Worm (Caenorhabditis elegans) whole organism, L4 larva: ENCODE results near the gene hum-2.

Experiments used
- D1046.2 ChIP-seq: fragments of 200-800 bp; sonication (Bioruptor generic); IDR thresholded peaks from 2 replicates; pipeline ENCODE4 v1.3.6; 2022; ENCODE audit warnings: missing genetic modification characterization, missing compliant biosample characterization
- F37D6.2 ChIP-seq: sonication (generic microtip); optimal IDR thresholded peaks from 2 replicates; lab custom pipeline; 2016; ENCODE audit warnings: mild to moderate bottlenecking, missing genetic modification characterization, missing compliant biosample characterization
- F44E2.7 ChIP-seq: fragments of 200-800 bp; sonication (Bioruptor generic); IDR thresholded peaks from 2 replicates; pipeline ENCODE4 v2.1.2; 2022; ENCODE audit warnings: missing genetic modification characterization, missing compliant biosample characterization
- T26A8.4 ChIP-seq: fragments of 200-800 bp; sonication (Bioruptor generic); IDR thresholded peaks from 2 replicates; pipeline ENCODE4 v1.3.6; 2022; ENCODE audit warnings: missing genetic modification characterization, missing compliant biosample characterization
- Y48G9A.11 ChIP-seq: fragments of 200-800 bp; sonication (Bioruptor generic); IDR thresholded peaks from 2 replicates; pipeline ENCODE4 v1.3.6; 2022; ENCODE audit warnings: missing genetic modification reagents, missing genetic modification characterization, missing compliant biosample characterization
- Y5F2A.4 ChIP-seq: fragments of 200-800 bp; sonication (Bioruptor generic); optimal IDR thresholded peaks from 2 replicates; lab custom pipeline; 2018; ENCODE audit warnings: mild to moderate bottlenecking, missing genetic modification characterization, missing compliant biosample characterization
- ZK337.2 ChIP-seq: fragments of 200-800 bp; sonication (Bioruptor generic); IDR thresholded peaks from 2 replicates; pipeline ENCODE4 v1.3.6; 2022; ENCODE audit warnings: missing genetic modification reagents, missing genetic modification characterization, missing compliant biosample characterization
- ZK546.5 ChIP-seq, 2 experiments: sonication (generic microtip); optimal IDR thresholded peaks; 2 replicates each; lab custom pipeline; 2017; ENCODE audit warnings: missing biosample characterization in 2 of 2, missing genetic modification characterization in 2 of 2
- aha-1 ChIP-seq: fragments of 150-350 bp; peaks from one replicate; lab custom pipeline; 2014; ENCODE audit warnings: missing biosample characterization, missing genetic modification characterization
- aly-2 ChIP-seq: sonication (generic microtip); optimal IDR thresholded peaks from 2 replicates; lab custom pipeline; 2018; ENCODE audit warnings: missing biosample characterization, missing genetic modification characterization
- ama-1 ChIP-seq: fragments of 150-350 bp; optimal IDR thresholded peaks from 2 replicates; lab custom pipeline; 2014; ENCODE audit warnings: inconsistent platforms, mixed read lengths
- arid-1 ChIP-seq: fragments of 200-800 bp; sonication (Bioruptor generic); conservative IDR thresholded peaks from 2 replicates; pipeline ENCODE4 v1.3.6; 2022; ENCODE audit warnings: missing genetic modification reagents, missing genetic modification characterization, missing compliant biosample characterization
- ceh-20 ChIP-seq: fragments of 200-800 bp; sonication (Bioruptor generic); IDR thresholded peaks from 2 replicates; pipeline ENCODE4 v1.3.6; 2022; ENCODE audit warnings: missing genetic modification reagents, missing genetic modification characterization, missing compliant biosample characterization
- ceh-82 ChIP-seq: sonication (generic microtip); optimal IDR thresholded peaks from 2 replicates; lab custom pipeline; 2017; ENCODE audit warnings: missing biosample characterization, missing genetic modification characterization
- ctbp-1 ChIP-seq: fragments of 200-800 bp; sonication (Bioruptor generic); IDR thresholded peaks from 2 replicates; pipeline ENCODE4 v1.3.6; 2022; ENCODE audit warnings: missing genetic modification reagents, missing genetic modification characterization, missing compliant biosample characterization
- daf-16 ChIP-seq, 3 experiments: sonication (generic microtip); optimal IDR thresholded peaks; 2 replicates each; lab custom pipeline; 2016 to 2017; ENCODE audit warnings: missing genetic modification characterization in 3 of 3, missing genetic modification reagents in 3 of 3, mild to moderate bottlenecking in 2 of 3, missing compliant biosample characterization in 2 of 3, missing biosample characterization in 1 of 3, moderate library complexity in 1 of 3
- daf-19 ChIP-seq: fragments of 200-800 bp; sonication (Bioruptor generic); conservative IDR thresholded peaks from 2 replicates; pipeline ENCODE4 v1.3.6; 2022; ENCODE audit warnings: missing genetic modification characterization, missing compliant biosample characterization
- dmd-8 ChIP-seq: fragments of 200-800 bp; sonication (Bioruptor generic); IDR thresholded peaks from 2 replicates; pipeline ENCODE4 v1.3.6; 2022; ENCODE audit warnings: missing genetic modification characterization, missing compliant biosample characterization
- dmd-9 ChIP-seq: fragments of 200-800 bp; sonication (Bioruptor generic); IDR thresholded peaks from 2 replicates; pipeline ENCODE4 v1.3.6; 2022; ENCODE audit warnings: missing genetic modification reagents, missing genetic modification characterization, missing compliant biosample characterization
- egl-43 ChIP-seq: fragments of 200-800 bp; sonication (Bioruptor generic); IDR thresholded peaks from 2 replicates; pipeline ENCODE4 v1.3.6; 2022; ENCODE audit warnings: missing genetic modification reagents, missing genetic modification characterization, missing compliant biosample characterization
- fkh-10 ChIP-seq: fragments of 150-350 bp; optimal IDR thresholded peaks from 2 replicates; lab custom pipeline; 2014; ENCODE audit warnings: missing biosample characterization, missing genetic modification reagents, missing genetic modification characterization
- fos-1 ChIP-seq: fragments of 150-350 bp; optimal IDR thresholded peaks from 2 replicates; lab custom pipeline; 2014; ENCODE audit warnings: missing biosample characterization, missing genetic modification characterization
- hmg-1.1 ChIP-seq: fragments of 200-800 bp; sonication (Bioruptor generic); IDR thresholded peaks from 2 replicates; pipeline ENCODE4 v1.3.6; 2022; ENCODE audit warnings: missing genetic modification reagents, missing genetic modification characterization, missing compliant biosample characterization
- lin-1 ChIP-seq: fragments of 200-800 bp; sonication (Bioruptor generic); IDR thresholded peaks from 2 replicates; pipeline ENCODE4 v1.3.6; 2022; ENCODE audit warnings: missing genetic modification reagents, missing genetic modification characterization, missing compliant biosample characterization
- lin-29 ChIP-seq: fragments of 200-800 bp; sonication (Bioruptor generic); IDR thresholded peaks from 2 replicates; pipeline ENCODE4 v1.3.6; 2022; ENCODE audit warnings: missing genetic modification reagents, missing genetic modification characterization, missing compliant biosample characterization
- lin-38 ChIP-seq: fragments of 200-800 bp; sonication (Bioruptor generic); IDR thresholded peaks from 2 replicates; pipeline ENCODE4 v1.3.6; 2022; ENCODE audit warnings: missing genetic modification reagents, missing genetic modification characterization, missing compliant biosample characterization
- lsy-2 ChIP-seq, 2 experiments: fragments of 150-350 bp in 1 of 2; sonication (generic microtip) in 1 of 2; optimal IDR thresholded peaks; 2 replicates each; lab custom pipeline; 2014 to 2017; ENCODE audit warnings: missing biosample characterization in 2 of 2, missing genetic modification characterization in 2 of 2
- madf-5 ChIP-seq, 2 experiments: fragments of 200-800 bp; sonication (Bioruptor generic); IDR thresholded peaks; 2 replicates each; pipeline ENCODE4 v1.3.6; 2022; ENCODE audit warnings: missing compliant biosample characterization in 2 of 2, missing genetic modification characterization in 2 of 2
- madf-9 ChIP-seq: fragments of 200-800 bp; sonication (Bioruptor generic); conservative IDR thresholded peaks from 2 replicates; pipeline ENCODE4 v1.3.6; 2022; ENCODE audit warnings: missing genetic modification reagents, missing genetic modification characterization, missing compliant biosample characterization
- mdl-1 ChIP-seq, 2 experiments: fragments of 150-350 bp in 1 of 2; sonication (generic microtip) in 1 of 2; optimal IDR thresholded peaks; 2 replicates each; lab custom pipeline; 2014 to 2017; ENCODE audit warnings: missing biosample characterization in 2 of 2, missing genetic modification characterization in 2 of 2
- mdt-29 ChIP-seq: fragments of 200-800 bp; sonication (Bioruptor generic); IDR thresholded peaks from 2 replicates; pipeline ENCODE4 v1.3.6; 2022; ENCODE audit warnings: missing genetic modification reagents, missing genetic modification characterization, missing compliant biosample characterization
- mxl-2 ChIP-seq: fragments of 200-800 bp; sonication (Bioruptor generic); conservative IDR thresholded peaks from 2 replicates; pipeline ENCODE4 v1.3.6; 2022; ENCODE audit warnings: missing genetic modification reagents, missing genetic modification characterization, missing compliant biosample characterization
- nhr-102 ChIP-seq: sonication (generic microtip); optimal IDR thresholded peaks from 2 replicates; lab custom pipeline; 2016; ENCODE audit warnings: mild to moderate bottlenecking, missing genetic modification characterization, moderate library complexity, missing compliant biosample characterization
- nhr-41 ChIP-seq: fragments of 200-800 bp; sonication (Bioruptor generic); IDR thresholded peaks from 2 replicates; pipeline ENCODE4 v1.3.6; 2022; ENCODE audit warnings: missing genetic modification reagents, missing genetic modification characterization, missing compliant biosample characterization
- nhr-42 ChIP-seq: fragments of 200-800 bp; sonication (Bioruptor generic); IDR thresholded peaks from 2 replicates; pipeline ENCODE4 v1.3.6; 2022; ENCODE audit warnings: missing genetic modification characterization, missing compliant biosample characterization
- pha-4 ChIP-seq, 2 experiments: fragments of 150-350 bp in 1 of 2; fragments of 200-800 bp in 1 of 2; sonication (Bioruptor generic) in 1 of 2; IDR thresholded peaks in 1 of 2; optimal IDR thresholded peaks in 1 of 2; 2 replicates each; pipeline versions ENCODE4 v1.3.6 to Lab custom; 2014 to 2022; ENCODE audit warnings: missing genetic modification characterization in 2 of 2, missing genetic modification reagents in 2 of 2, missing biosample characterization in 1 of 2, missing compliant biosample characterization in 1 of 2
- php-3 ChIP-seq: fragments of 200-800 bp; sonication (Bioruptor generic); IDR thresholded peaks from 2 replicates; pipeline ENCODE4 v1.3.6; 2022; ENCODE audit warnings: missing genetic modification reagents, missing genetic modification characterization, missing compliant biosample characterization
- rbr-2 ChIP-seq: sonication (generic microtip); optimal IDR thresholded peaks from 2 replicates; lab custom pipeline; 2016; ENCODE audit warnings: missing genotype, missing genetic modification characterization, missing compliant biosample characterization
- saeg-2 ChIP-seq: fragments of 200-800 bp; sonication (Bioruptor generic); IDR thresholded peaks from 2 replicates; pipeline ENCODE4 v1.3.6; 2022; ENCODE audit warnings: missing genetic modification reagents, missing genetic modification characterization, missing compliant biosample characterization
- sdz-12 ChIP-seq: fragments of 200-800 bp; sonication (Bioruptor generic); optimal IDR thresholded peaks from 2 replicates; lab custom pipeline; 2018; ENCODE audit warnings: mild to moderate bottlenecking, missing genetic modification characterization, missing compliant biosample characterization
- snpc-1.2 ChIP-seq: fragments of 200-800 bp; sonication (Bioruptor generic); IDR thresholded peaks from 2 replicates; pipeline ENCODE4 v1.3.6; 2022; ENCODE audit warnings: missing genetic modification reagents, missing genetic modification characterization, missing compliant biosample characterization
- spr-1 ChIP-seq: sonication (generic microtip); optimal IDR thresholded peaks from 2 replicates; lab custom pipeline; 2016; ENCODE audit warnings: mild to moderate bottlenecking, missing genetic modification characterization, missing compliant biosample characterization
- tra-1 ChIP-seq: fragments of 200-800 bp; sonication (Bioruptor generic); IDR thresholded peaks from 2 replicates; pipeline ENCODE4 v1.3.6; 2022; ENCODE audit warnings: missing genetic modification reagents, missing genetic modification characterization, missing compliant biosample characterization
- vab-7 ChIP-seq: fragments of 200-800 bp; sonication (Bioruptor generic); IDR thresholded peaks from 2 replicates; pipeline ENCODE4 v1.3.6; 2022; ENCODE audit warnings: missing genetic modification reagents, missing genetic modification characterization, missing compliant biosample characterization
- zfp-3 ChIP-seq: fragments of 200-800 bp; sonication (Bioruptor generic); conservative IDR thresholded peaks from 2 replicates; pipeline ENCODE4 v1.3.6; 2022; ENCODE audit warnings: missing genetic modification reagents, missing genetic modification characterization, missing compliant biosample characterization

Gene hum-2

ce11 chrV:9340318-9340717, 45.7 kb upstream of the hum-2 start:
- TF ChIP-seq aly-2: no peak
- TF ChIP-seq Y5F2A.4: peak; percentile 13
- peak; percentile 90 for TF ChIP-seq pha-4 (GFP tag; IDR thresholded peaks at IDR 0.05; lab: Robert Waterston, UW)
- TF ChIP-seq pha-4 (tag; optimal IDR thresholded peaks at IDR 0.05; lab: Kevin White, UChicago): no peak
- TF ChIP-seq lin-38 (GFP tag; lab: Robert Waterston, UW): peak; percentile 78
- TF ChIP-seq D1046.2 (GFP tag; lab: Robert Waterston, UW): peak; percentile 64; the same call in 1 of the 2 replicates
- TF ChIP-seq ZK546.5 (tag; optimal IDR thresholded peaks at IDR 0.05; lab: Kevin White, UChicago): no peak
- TF ChIP-seq ceh-20 (GFP tag; lab: Robert Waterston, UW): peak; percentile 92
- TF ChIP-seq php-3: peak; percentile 81
- peak; percentile 76 for TF ChIP-seq aha-1 (tag; lab: Kevin White, UChicago)
- peak; percentile 80 for TF ChIP-seq egl-43 (GFP tag; lab: Robert Waterston, UW)
- no peak; the same call in 1 of the 2 replicates for TF ChIP-seq ctbp-1 (GFP tag; lab: Robert Waterston, UW)
- TF ChIP-seq lsy-2 (tag; optimal IDR thresholded peaks at IDR 0.05; lab: Kevin White, UChicago): no peak
- TF ChIP-seq dmd-9 (GFP tag; lab: Robert Waterston, UW): 0 out of 2 replicates have a peak, but pooled peaks have one; percentile 4
- TF ChIP-seq mdl-1 (tag; optimal IDR thresholded peaks at IDR 0.05; lab: Kevin White, UChicago): no peak
- TF ChIP-seq fkh-10 (GFP tag; lab: Kevin White, UChicago): no peak
- no peak for TF ChIP-seq ZK337.2
- TF ChIP-seq hmg-1.1 (GFP tag; lab: Robert Waterston, UW): peak; percentile 55
- TF ChIP-seq arid-1: 0 out of 2 replicates have a peak, but pooled peaks have one; percentile 50
- TF ChIP-seq sdz-12 (GFP tag; lab: Kevin White, UChicago): peak; percentile 82
- TF ChIP-seq ceh-82 (tag; lab: Kevin White, UChicago): no peak
- TF ChIP-seq lin-29 (GFP tag; lab: Robert Waterston, UW): peak; percentile 86
- TF ChIP-seq tra-1 (GFP tag; lab: Robert Waterston, UW): peak; percentile 73; the same call in 1 of the 2 replicates
- TF ChIP-seq rbr-2 (tag; lab: Kevin White, UChicago): peak; percentile 11
- TF ChIP-seq mxl-2 (GFP tag; lab: Robert Waterston, UW): peak; percentile 59; the same call in 1 of the 2 replicates
- TF ChIP-seq lin-1 (GFP tag; lab: Robert Waterston, UW): peak; percentile 63
- TF ChIP-seq nhr-41 (GFP tag; lab: Robert Waterston, UW): peak; percentile 14; the same call in 1 of the 2 replicates
- TF ChIP-seq vab-7 (GFP tag; lab: Robert Waterston, UW): peak; percentile 58
- TF ChIP-seq mdt-29 (GFP tag; lab: Robert Waterston, UW): peak; percentile 71
- 0 out of 2 replicates have a peak, but pooled peaks have one; percentile 31 for TF ChIP-seq F44E2.7 (GFP tag; lab: Robert Waterston, UW)
- TF ChIP-seq T26A8.4 (GFP tag; lab: Robert Waterston, UW): peak; percentile 97
- TF ChIP-seq F37D6.2: no peak
- no peak for TF ChIP-seq fos-1 (tag; lab: Kevin White, UChicago)
- TF ChIP-seq Y48G9A.11: peak; percentile 58
- peak; percentile 61; the same call in 1 of the 2 replicates for TF ChIP-seq saeg-2
- 0 out of 4 replicates have a peak, but pooled peaks of 1 of the 2 experiments have one; percentile 64 for TF ChIP-seq madf-5 (GFP tag; IDR thresholded peaks at IDR 0.05; lab: Robert Waterston, UW)
- TF ChIP-seq snpc-1.2: peak; percentile 70; the same call in 1 of the 2 replicates
- peak; percentile 89 for TF ChIP-seq daf-19 (GFP tag; lab: Robert Waterston, UW)
- TF ChIP-seq nhr-102 (tag; lab: Kevin White, UChicago): peak; percentile 52
- TF ChIP-seq daf-16 (GFP tag; optimal IDR thresholded peaks at IDR 0.05; lab: Kevin White, UChicago): peak in 1 of 2 experiments; percentile 74
- no peak for TF ChIP-seq daf-16 (tag; optimal IDR thresholded peaks at IDR 0.05; lab: Kevin White, UChicago)
- TF ChIP-seq madf-9: peak; percentile 45; the same call in 1 of the 2 replicates
- peak; percentile 24 for TF ChIP-seq ama-1 (lab: Kevin White, UChicago)
- TF ChIP-seq dmd-8 (GFP tag; lab: Robert Waterston, UW): 0 out of 2 replicates have a peak, but pooled peaks have one; percentile 18
- peak; percentile 95 for TF ChIP-seq zfp-3
- TF ChIP-seq spr-1: peak; percentile 51
- TF ChIP-seq nhr-42: peak; percentile 88
